Worm (Caenorhabditis elegans) whole organism, L1 larva: ENCODE data around the gene F13B9.2.

Experiments
- egl-27 ChIP-seq, 2 experiments: fragments of 150-350 bp in 1 of 2; sonication (generic microtip); optimal IDR thresholded peaks; 3 replicates each; lab custom pipeline; 2017 to 2018; ENCODE audit warnings: missing biosample characterization in 2 of 2, missing genetic modification characterization in 2 of 2, missing genetic modification reagents in 2 of 2
- lin-13 ChIP-seq: fragments of 150-350 bp; optimal IDR thresholded peaks from 2 replicates; lab custom pipeline; 2014; ENCODE audit warnings: missing biosample characterization, missing genetic modification reagents, missing genetic modification characterization
- mab-9 ChIP-seq: fragments of 200-800 bp; sonication (Bioruptor generic); IDR thresholded peaks from 2 replicates; pipeline ENCODE4 v1.3.6; 2022; ENCODE audit warnings: missing genetic modification reagents, missing genetic modification characterization, missing compliant biosample characterization
- mdl-1 ChIP-seq, 2 experiments: fragments of 150-350 bp; optimal IDR thresholded peaks; 2 replicates each; lab custom pipeline; 2014 to 2017; ENCODE audit warnings: missing biosample characterization in 2 of 2, missing genetic modification characterization in 2 of 2, inconsistent platforms in 1 of 2

DNA sequence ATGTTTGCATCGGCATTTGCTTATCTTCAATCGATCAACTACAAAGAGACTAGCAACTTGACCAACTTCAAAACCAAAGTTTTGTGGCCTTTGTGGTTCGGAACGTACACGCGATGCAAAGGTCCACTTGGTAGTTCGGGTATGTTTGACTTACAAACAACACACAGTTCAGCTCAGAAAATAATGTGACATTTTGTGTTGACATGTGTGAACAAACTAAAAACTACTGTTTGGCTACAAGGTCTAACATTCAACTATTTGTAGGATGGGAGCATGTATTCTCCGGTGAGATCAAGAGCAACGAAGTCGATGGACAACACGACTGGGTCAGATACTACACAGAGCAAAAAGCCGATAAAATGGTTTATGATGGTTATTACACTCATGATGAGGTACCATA lies 38.4 kb upstream of the F13B9.2 start:
- TF ChIP-seq mab-9 (GFP tag; lab: Robert Waterston, UW), result no peak
- no peak for TF ChIP-seq mdl-1 (tag; optimal IDR thresholded peaks at IDR 0.05; lab: Kevin White, UChicago)
- no peak for TF ChIP-seq egl-27 (tag; optimal IDR thresholded peaks at IDR 0.05; lab: Kevin White, UChicago)
- TF ChIP-seq lin-13, result no peak
